Fruit fly (Drosophila melanogaster): ENCODE results near the gene cyc.
A peak's percentile ranks its signal among the peaks of the same experiment; 100 is the strongest.

cyc gene

DNA sequence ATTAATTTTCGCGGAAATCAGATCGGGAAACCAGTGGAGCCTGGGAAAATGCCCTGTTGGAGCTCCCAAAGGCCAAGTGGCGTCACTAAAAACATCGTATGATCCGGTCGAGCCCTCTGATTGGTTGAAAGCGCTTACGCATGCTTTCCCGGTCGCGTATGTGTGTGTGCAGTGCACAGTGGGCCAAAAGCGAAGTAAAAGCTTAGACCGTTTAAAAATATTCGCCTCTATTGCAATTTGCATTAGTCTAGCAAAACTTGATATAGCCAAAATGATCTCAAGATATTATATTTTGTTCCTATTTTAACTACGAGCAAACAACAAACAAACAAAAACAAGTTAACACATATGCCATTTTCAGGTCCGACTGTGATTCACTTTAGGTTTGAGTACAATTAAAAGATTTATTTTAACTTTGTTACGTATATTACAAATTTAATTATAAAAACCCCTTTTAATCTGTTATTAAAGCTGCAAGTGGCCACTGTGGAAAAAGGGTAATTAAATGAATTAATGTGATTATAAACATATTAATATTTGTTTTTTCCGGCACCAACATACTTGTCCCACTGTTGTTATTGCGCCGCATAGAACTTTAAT lies 21.4 kb downstream of the cyc start (continued):
- peak; percentile 90 for TF ChIP-seq lz (GFP tag; optimal IDR thresholded peaks at IDR 0.05)
- TF ChIP-seq Sox15 (GFP tag; optimal IDR thresholded peaks at IDR 0.05) = peak; percentile 77
- TF ChIP-seq vri (GFP tag; optimal IDR thresholded peaks at IDR 0.05) = peak; percentile 83
- TF ChIP-seq fd59A (GFP tag; optimal IDR thresholded peaks at IDR 0.05) = peak; percentile 87
- peak; percentile 89 for TF ChIP-seq CG34406 (GFP tag; optimal IDR thresholded peaks at IDR 0.05)
- TF ChIP-seq CG11762 (GFP tag; optimal IDR thresholded peaks at IDR 0.05; ENCODE audit: insufficient read depth) = peak; percentile 89
- peak; percentile 87 for TF ChIP-seq CG8119 (GFP tag; IDR thresholded peaks at IDR 0.05)
- TF ChIP-seq Blimp-1 (GFP tag; optimal IDR thresholded peaks at IDR 0.05) = peak; percentile 63
- peak; percentile 93 for TF ChIP-seq CG6808 (GFP tag; optimal IDR thresholded peaks at IDR 0.05)
- peak; percentile 93 for TF ChIP-seq Sox14 (GFP tag; optimal IDR thresholded peaks at IDR 0.05)
- TF ChIP-seq Hr4 (GFP tag; optimal IDR thresholded peaks at IDR 0.05) = peak; percentile 92

DNA sequence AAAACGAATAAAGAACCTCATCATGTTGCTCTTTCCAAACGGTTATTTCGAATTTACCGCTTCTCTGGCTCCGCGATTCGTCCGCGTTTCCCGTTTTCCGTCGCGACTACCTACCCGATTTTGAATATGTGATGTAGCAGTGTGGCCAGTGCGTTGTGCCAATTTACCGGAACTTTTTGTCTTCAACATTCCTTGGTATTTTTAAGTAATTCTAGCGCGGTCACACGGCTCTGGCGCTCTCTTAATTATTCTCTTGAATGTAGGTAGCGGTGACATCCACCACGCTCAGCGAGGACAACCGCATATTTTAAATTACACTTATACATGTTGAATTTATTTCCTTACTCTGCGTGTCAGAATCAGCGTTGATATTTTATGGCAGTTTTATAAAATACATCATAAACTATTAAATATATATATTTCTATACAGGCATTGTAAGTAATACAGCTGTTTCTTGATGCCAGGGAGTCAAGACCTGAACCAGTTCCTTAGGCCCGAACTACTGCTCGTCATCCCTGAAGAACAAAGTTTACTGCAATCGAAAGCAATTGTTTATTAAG lies 22.2 kb downstream of the cyc start, which contains the start of the genes CG42637, Gyc76C and SREBP:
Gene CG42637 (minus strand): TSS at position 132 of the 561 bp plus-strand sequence.
Gene Gyc76C (minus strand): TSS at position 132 of the 561 bp plus-strand sequence.
Gene SREBP (plus strand): TSS at position 498 of the 561 bp plus-strand sequence.
- peak; percentile 74 for TF ChIP-seq Eip78C (GFP tag)
- no peak for TF ChIP-seq CG11902 (GFP tag; optimal IDR thresholded peaks at IDR 0.05)
- TF ChIP-seq CG1621 (tag; optimal IDR thresholded peaks at IDR 0.05) = peak; percentile 92
- no peak for TF ChIP-seq esn (GFP tag; optimal IDR thresholded peaks at IDR 0.05)
- peak; percentile 12 for TF ChIP-seq dsx (GFP tag; optimal IDR thresholded peaks at IDR 0.05; ENCODE audit: poor library complexity, severe bottlenecking)
- TF ChIP-seq CG3919 (GFP tag; optimal IDR thresholded peaks at IDR 0.05) = peak; percentile 10
- TF ChIP-seq Eip93F (GFP tag; optimal IDR thresholded peaks at IDR 0.05) = peak; percentile 50
- peak; percentile 48; the same call in 2 of the 3 replicates for TF ChIP-seq CG6163 (GFP tag; IDR thresholded peaks at IDR 0.05)

DNA sequence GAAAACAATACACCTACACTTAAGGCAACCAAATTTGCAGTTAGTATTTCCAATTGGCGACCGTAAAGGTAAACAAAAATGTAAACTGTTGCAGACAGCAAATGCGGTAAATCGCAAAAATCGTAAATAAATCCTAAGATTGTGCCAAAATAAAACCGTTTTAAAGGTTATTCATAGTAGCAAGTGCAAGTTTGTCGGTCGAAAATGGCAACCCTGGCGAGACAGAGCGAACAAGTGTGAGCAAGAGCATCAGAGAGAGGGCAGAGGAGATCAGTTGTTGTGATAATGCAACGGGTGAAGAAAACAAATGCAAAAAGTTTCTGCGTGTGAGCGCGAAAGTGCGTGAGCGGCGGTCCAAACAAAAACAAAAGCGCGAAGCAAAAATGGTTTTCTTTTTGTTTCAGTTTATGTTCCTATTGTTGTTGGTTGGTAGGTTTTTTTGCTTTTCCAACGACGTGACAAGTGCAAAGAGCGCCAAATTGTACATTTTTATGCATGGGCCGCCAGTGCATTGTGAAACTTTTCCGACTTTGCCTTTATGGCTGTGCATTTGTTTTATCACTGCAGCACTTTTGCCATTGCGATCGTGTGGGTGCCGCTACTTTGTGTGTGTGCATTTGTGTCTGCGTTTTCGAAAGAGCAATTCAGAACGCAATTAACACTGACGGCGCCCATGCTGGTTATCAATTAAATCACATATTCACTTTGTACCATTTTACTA lies 22.9 kb downstream of the cyc start:
- TF ChIP-seq Smox (GFP tag; optimal IDR thresholded peaks at IDR 0.05) (no peak), CG7368 (GFP tag; optimal IDR thresholded peaks at IDR 0.05) (no peak), Blimp-1 (GFP tag; optimal IDR thresholded peaks at IDR 0.05) (no peak), dac (GFP tag; optimal IDR thresholded peaks at IDR 0.05) (peak; percentile 31), CG8319 (GFP tag; optimal IDR thresholded peaks at IDR 0.05) (no peak), cyc (GFP tag; optimal IDR thresholded peaks at IDR 0.05) (no peak), CG34406 (GFP tag; optimal IDR thresholded peaks at IDR 0.05) (no peak), spab (GFP tag; optimal IDR thresholded peaks at IDR 0.05) (peak; percentile 21), CG3032 (tag; optimal IDR thresholded peaks at IDR 0.05) (no peak), esn (GFP tag; optimal IDR thresholded peaks at IDR 0.05) (no peak), Sox14 (GFP tag; optimal IDR thresholded peaks at IDR 0.05) (no peak), CG3919 (GFP tag; optimal IDR thresholded peaks at IDR 0.05) (no peak), CG6808 (GFP tag; optimal IDR thresholded peaks at IDR 0.05) (peak; percentile 72), Hr39 (GFP tag; optimal IDR thresholded peaks at IDR 0.05) (no peak), CG9139 (GFP tag; optimal IDR thresholded peaks at IDR 0.05) (peak; percentile 1), net (GFP tag; optimal IDR thresholded peaks at IDR 0.05) (peak; percentile 35), OdsH (GFP tag; optimal IDR thresholded peaks at IDR 0.05) (no peak), acj6 (GFP tag; optimal IDR thresholded peaks at IDR 0.05) (no peak), CG11902 (GFP tag; optimal IDR thresholded peaks at IDR 0.05) (no peak), fd85E (GFP tag; optimal IDR thresholded peaks at IDR 0.05) (no peak), Hr38 (GFP tag; optimal IDR thresholded peaks at IDR 0.05) (no peak), Hr4 (GFP tag; optimal IDR thresholded peaks at IDR 0.05) (no peak), Ets21C (GFP tag; optimal IDR thresholded peaks at IDR 0.05) (no peak), CG15336 (GFP tag; IDR thresholded peaks at IDR 0.05) (peak; percentile 75), lz (GFP tag; optimal IDR thresholded peaks at IDR 0.05) (no peak), ss (GFP tag; optimal IDR thresholded peaks at IDR 0.05) (peak; percentile 57 to 76), eg (GFP tag; IDR thresholded peaks at IDR 0.05) (peak; percentile 92), CG6163 (GFP tag; IDR thresholded peaks at IDR 0.05) (peak; percentile 70; the same call in 2 of the 3 replicates), CG31627 (GFP tag; optimal IDR thresholded peaks at IDR 0.05) (no peak), vri (GFP tag; optimal IDR thresholded peaks at IDR 0.05) (no peak), CG16779 (tag; optimal IDR thresholded peaks at IDR 0.05) (peak; percentile 32), Eip93F (GFP tag; optimal IDR thresholded peaks at IDR 0.05) (no peak), CG32006 (GFP tag; optimal IDR thresholded peaks at IDR 0.05) (peak; percentile 48), Lpt (GFP tag; optimal IDR thresholded peaks at IDR 0.05) (peak; percentile 51), fd59A (GFP tag; optimal IDR thresholded peaks at IDR 0.05) (no peak), Met (GFP tag; optimal IDR thresholded peaks at IDR 0.05) (no peak)

Measured in whole organism, prepupa.